Fruit fly (Drosophila melanogaster) whole organism, embryonic: ENCODE results near the gene CG42342.

Experiments
- Antp ChIP-seq: fragments of 200-800 bp; sonication (Bioruptor generic); optimal IDR thresholded peaks from 3 replicates; lab custom pipeline; 2016; ENCODE audit warnings: missing biosample characterization, missing genetic modification characterization
- Atf6 ChIP-seq: fragments of 200-800 bp; sonication (Bioruptor generic); IDR thresholded peaks from 2 replicates; pipeline ENCODE4 v1.3.6; 2022; ENCODE audit warnings: missing biosample characterization, missing genetic modification characterization
- Awh ChIP-seq: fragments of 200-800 bp; sonication (Bioruptor generic); IDR thresholded peaks from 2 replicates; pipeline ENCODE4, ENCODE4 v1.3.6; 2022; ENCODE audit warnings: missing biosample characterization, missing genetic modification characterization
- BEAF-32 ChIP-seq: fragments of 200-800 bp; sonication (Bioruptor generic); optimal IDR thresholded peaks from 3 replicates; lab custom pipeline; 2017; ENCODE audit warnings: missing biosample characterization, missing genetic modification characterization, mild to moderate bottlenecking, moderate library complexity, missing genetic modification reagents
- CG12071 ChIP-seq: fragments of 200-800 bp; sonication (Bioruptor generic); optimal IDR thresholded peaks from 3 replicates; lab custom pipeline; 2018; ENCODE audit warnings: missing biosample characterization, mild to moderate bottlenecking, missing genetic modification characterization
- CG13624 ChIP-seq: fragments of 200-800 bp; sonication (Bioruptor generic); optimal IDR thresholded peaks from 2 replicates; lab custom pipeline; 2016; ENCODE audit warnings: missing biosample characterization, missing genetic modification characterization
- CG14014 ChIP-seq: fragments of 200-800 bp; sonication (Bioruptor generic); IDR thresholded peaks from 2 replicates; pipeline ENCODE4 v1.3.6; 2022; ENCODE audit warnings: missing biosample characterization, missing genetic modification characterization
- CG15011 ChIP-seq: fragments of 200-800 bp; sonication (Bioruptor generic); optimal IDR thresholded peaks from 3 replicates; lab custom pipeline; 2018; ENCODE audit warnings: missing biosample characterization, mild to moderate bottlenecking, missing genetic modification characterization
- CG15514 ChIP-seq: fragments of 200-800 bp; sonication (Bioruptor generic); optimal IDR thresholded peaks from 3 replicates; lab custom pipeline; 2017; ENCODE audit warnings: missing biosample characterization, missing genetic modification characterization, mild to moderate bottlenecking, moderate library complexity, missing genetic modification reagents
- CG16779 ChIP-seq: fragments of 200-800 bp; sonication (Bioruptor generic); IDR thresholded peaks from 2 replicates; pipeline ENCODE4 v1.3.6; 2022; ENCODE audit warnings: missing biosample characterization, missing genetic modification characterization
- CG17186 ChIP-seq: fragments of 200-800 bp; sonication (Bioruptor generic); optimal IDR thresholded peaks from 3 replicates; lab custom pipeline; 2017; ENCODE audit warnings: missing biosample characterization, missing genetic modification reagents, missing genetic modification characterization
- CG17612 ChIP-seq: fragments of 200-800 bp; sonication (Bioruptor generic); IDR thresholded peaks from 2 replicates; pipeline ENCODE4 v1.3.6; 2022; ENCODE audit warnings: missing biosample characterization, missing genetic modification characterization
- CG1832 ChIP-seq: fragments of 200-800 bp; sonication (Bioruptor generic); optimal IDR thresholded peaks from 2 replicates; lab custom pipeline; 2017; ENCODE audit warnings: missing biosample characterization, mild to moderate bottlenecking, missing genetic modification characterization, inconsistent platforms
- CG2129 ChIP-seq: fragments of 200-800 bp; sonication (Bioruptor generic); IDR thresholded peaks from 2 replicates; pipeline ENCODE4 v1.3.6; 2022; ENCODE audit warnings: missing biosample characterization, missing genetic modification characterization; ENCODE audit not compliant: partially characterized antibody
- CG2202 ChIP-seq: fragments of 200-800 bp; sonication (Bioruptor generic); optimal IDR thresholded peaks from 2 replicates; lab custom pipeline; 2018; ENCODE audit warnings: missing biosample characterization, mild to moderate bottlenecking, missing genetic modification characterization
- CG31365 ChIP-seq: fragments of 200-800 bp; sonication (Bioruptor generic); optimal IDR thresholded peaks from 2 replicates; lab custom pipeline; 2018; ENCODE audit warnings: missing biosample characterization, mild to moderate bottlenecking, missing genetic modification characterization
- CG4617 ChIP-seq: fragments of 200-800 bp; sonication (Bioruptor generic); optimal IDR thresholded peaks from 3 replicates; lab custom pipeline; 2016; ENCODE audit warnings: missing biosample characterization, missing genetic modification characterization, borderline replicate concordance
- CG4707 ChIP-seq: fragments of 200-800 bp; sonication (Bioruptor generic); optimal IDR thresholded peaks from 2 replicates; lab custom pipeline; 2018; ENCODE audit warnings: missing biosample characterization, mild to moderate bottlenecking, missing genetic modification characterization, moderate library complexity
- CG6654 ChIP-seq: fragments of 200-800 bp; sonication (Bioruptor generic); optimal IDR thresholded peaks from 2 replicates; lab custom pipeline; 2017; ENCODE audit warnings: missing biosample characterization, mild to moderate bottlenecking, missing genetic modification characterization
- CG6765 ChIP-seq: fragments of 200-800 bp; sonication (Bioruptor generic); optimal IDR thresholded peaks from 3 replicates; lab custom pipeline; 2017; ENCODE audit warnings: missing biosample characterization, mild to moderate bottlenecking, missing genetic modification characterization
- CG6791 ChIP-seq: fragments of 200-800 bp; sonication (Bioruptor generic); IDR thresholded peaks from 3 replicates; pipeline ENCODE4 v1.3.6; 2022; ENCODE audit warnings: missing biosample characterization, missing genetic modification characterization; ENCODE audit not compliant: partially characterized antibody
- CG7271 ChIP-seq: fragments of 200-800 bp; sonication (Bioruptor generic); optimal IDR thresholded peaks from 2 replicates; lab custom pipeline; 2018; ENCODE audit warnings: missing biosample characterization, mild to moderate bottlenecking, missing genetic modification characterization, moderate library complexity
- CG7786 ChIP-seq: fragments of 200-800 bp; sonication (Bioruptor generic); optimal IDR thresholded peaks from 2 replicates; lab custom pipeline; 2016; ENCODE audit warnings: missing biosample characterization, missing genetic modification characterization
- CG8388 ChIP-seq: fragments of 200-800 bp; sonication (Bioruptor generic); optimal IDR thresholded peaks from 2 replicates; lab custom pipeline; 2019; ENCODE audit warnings: missing biosample characterization, mild to moderate bottlenecking, missing genetic modification characterization, moderate library complexity
- CG8924 ChIP-seq: fragments of 200-800 bp; optimal IDR thresholded peaks from 3 replicates; lab custom pipeline; 2019; ENCODE audit warnings: missing biosample characterization, mild to moderate bottlenecking, missing genetic modification characterization, moderate library complexity
- Doc2 ChIP-seq: fragments of 200-800 bp; sonication (Bioruptor generic); IDR thresholded peaks from 2 replicates; pipeline ENCODE4 v1.3.6; 2022; ENCODE audit warnings: missing biosample characterization, missing genetic modification characterization
- Fer2 ChIP-seq: fragments of 200-800 bp; sonication (Bioruptor generic); optimal IDR thresholded peaks from 2 replicates; lab custom pipeline; 2018; ENCODE audit warnings: missing biosample characterization, mild to moderate bottlenecking, missing genetic modification characterization, moderate library complexity
- GATAe ChIP-seq: fragments of 200-800 bp; sonication (Bioruptor generic); conservative IDR thresholded peaks from 2 replicates; pipeline ENCODE4 v1.3.6; 2022; ENCODE audit warnings: missing biosample characterization, missing genetic modification characterization
- Hr3 ChIP-seq: fragments of 200-800 bp; sonication (Bioruptor generic); optimal IDR thresholded peaks from 3 replicates; lab custom pipeline; 2016; ENCODE audit warnings: missing biosample characterization, missing genetic modification characterization
- Hsf ChIP-seq: fragments of 200-800 bp; sonication (Bioruptor generic); optimal IDR thresholded peaks from 3 replicates; lab custom pipeline; 2016; ENCODE audit warnings: missing biosample characterization, missing genetic modification characterization
- MESR4 ChIP-seq: fragments of 200-800 bp; sonication (Bioruptor generic); optimal IDR thresholded peaks from 2 replicates; lab custom pipeline; 2018; ENCODE audit warnings: missing biosample characterization, mild to moderate bottlenecking, missing genetic modification characterization, moderate library complexity
- MTF-1 ChIP-seq: fragments of 200-800 bp; sonication (Bioruptor generic); optimal IDR thresholded peaks from 2 replicates; lab custom pipeline; 2018; ENCODE audit warnings: missing biosample characterization, mild to moderate bottlenecking, missing genetic modification characterization, borderline replicate concordance
- Max ChIP-seq: fragments of 200-800 bp; sonication (Bioruptor generic); optimal IDR thresholded peaks from 2 replicates; lab custom pipeline; 2016; ENCODE audit warnings: missing biosample characterization, mild to moderate bottlenecking, missing genetic modification characterization
- NFAT ChIP-seq: fragments of 200-800 bp; sonication (Bioruptor generic); IDR thresholded peaks from 2 replicates; pipeline ENCODE4 v1.3.6; 2022; ENCODE audit warnings: missing biosample characterization, missing genetic modification characterization
- NfI ChIP-seq: fragments of 200-800 bp; sonication (Bioruptor generic); optimal IDR thresholded peaks from 3 replicates; lab custom pipeline; 2018; ENCODE audit warnings: missing biosample characterization, mild to moderate bottlenecking, missing genetic modification characterization, moderate library complexity
- Oaz ChIP-seq: fragments of 200-800 bp; sonication (Bioruptor generic); IDR thresholded peaks from 2 replicates; pipeline ENCODE4 v1.3.6; 2022; ENCODE audit warnings: missing biosample characterization, missing genetic modification characterization
- Sin3A ChIP-seq: fragments of >200 bp; optimal IDR thresholded peaks from 2 replicates; lab custom pipeline; 2018
- caup ChIP-seq: fragments of 200-800 bp; sonication (Bioruptor generic); optimal IDR thresholded peaks from 3 replicates; lab custom pipeline; 2017; ENCODE audit warnings: missing biosample characterization, mild to moderate bottlenecking, missing genetic modification characterization, moderate library complexity; ENCODE audit not compliant: severe bottlenecking
- ci ChIP-seq: fragments of 200-800 bp; sonication (Bioruptor generic); IDR thresholded peaks from 3 replicates; pipeline ENCODE4 v1.3.6; 2022; ENCODE audit warnings: missing biosample characterization, missing genetic modification characterization
- gro ChIP-seq: fragments of 200-800 bp; sonication (Bioruptor generic); optimal IDR thresholded peaks from 2 replicates; lab custom pipeline; 2016; ENCODE audit warnings: missing biosample characterization, missing genetic modification characterization
- ham ChIP-seq: fragments of 200-800 bp; sonication (Bioruptor generic); IDR thresholded peaks from 2 replicates; pipeline ENCODE4 v1.3.6; 2022; ENCODE audit warnings: missing biosample characterization, missing genetic modification characterization
- insv ChIP-seq, 2 experiments: fragments of 200-800 bp; sonication (Bioruptor generic); optimal IDR thresholded peaks; 3 replicates each; lab custom pipeline; 2016 to 2018; ENCODE audit warnings: missing biosample characterization in 2 of 2, missing genetic modification characterization in 2 of 2
- inv ChIP-seq: fragments of 200-800 bp; sonication (Bioruptor generic); IDR thresholded peaks from 2 replicates; pipeline ENCODE4 v1.3.6; 2022; ENCODE audit warnings: missing biosample characterization, missing genetic modification characterization; ENCODE audit not compliant: partially characterized antibody
- onecut ChIP-seq: fragments of 200-800 bp; sonication (Bioruptor generic); IDR thresholded peaks from 2 replicates; pipeline ENCODE4 v1.3.6; 2022; ENCODE audit warnings: missing biosample characterization, missing genetic modification characterization
- pan ChIP-seq, 4 experiments: fragments of >200 bp in 3 of 4; fragments of 200-800 bp in 1 of 4; sonication (Bioruptor generic) in 1 of 4; optimal IDR thresholded peaks in 3 of 4; IDR thresholded peaks in 1 of 4; 2 replicates each; pipeline versions ENCODE4 v1.3.6 to Lab custom; 2017 to 2022; ENCODE audit warnings: missing biosample characterization in 2 of 4, missing genetic modification characterization in 2 of 4, mixed read lengths in 1 of 4
- ranshi ChIP-seq: fragments of 200-800 bp; sonication (Bioruptor generic); IDR thresholded peaks from 2 replicates; pipeline ENCODE4 v1.3.6; 2022; ENCODE audit warnings: missing biosample characterization, missing genetic modification characterization
- slbo ChIP-seq: fragments of 200-800 bp; sonication (Bioruptor generic); IDR thresholded peaks from 2 replicates; pipeline ENCODE4 v1.3.6; 2022; ENCODE audit warnings: missing biosample characterization, missing genetic modification characterization
- sob ChIP-seq: fragments of 200-800 bp; sonication (Bioruptor generic); IDR thresholded peaks from 2 replicates; pipeline ENCODE4 v1.3.6; 2022; ENCODE audit warnings: missing biosample characterization, missing genetic modification characterization
- tgo ChIP-seq: fragments of 200-800 bp; sonication (Bioruptor generic); IDR thresholded peaks from 3 replicates; pipeline ENCODE4 v1.3.6; 2022; ENCODE audit warnings: missing biosample characterization, missing genetic modification characterization
- ttk ChIP-seq: fragments of 200-800 bp; sonication (Bioruptor generic); IDR thresholded peaks from 2 replicates; pipeline ENCODE4 v2.1.2; 2022; ENCODE audit warnings: missing biosample characterization, missing genetic modification characterization
- wdn ChIP-seq: fragments of 200-800 bp; sonication (Bioruptor generic); IDR thresholded peaks from 2 replicates; pipeline ENCODE4 v1.3.6; 2022; ENCODE audit warnings: missing biosample characterization, missing genetic modification characterization

The CG42342 gene

DNA sequence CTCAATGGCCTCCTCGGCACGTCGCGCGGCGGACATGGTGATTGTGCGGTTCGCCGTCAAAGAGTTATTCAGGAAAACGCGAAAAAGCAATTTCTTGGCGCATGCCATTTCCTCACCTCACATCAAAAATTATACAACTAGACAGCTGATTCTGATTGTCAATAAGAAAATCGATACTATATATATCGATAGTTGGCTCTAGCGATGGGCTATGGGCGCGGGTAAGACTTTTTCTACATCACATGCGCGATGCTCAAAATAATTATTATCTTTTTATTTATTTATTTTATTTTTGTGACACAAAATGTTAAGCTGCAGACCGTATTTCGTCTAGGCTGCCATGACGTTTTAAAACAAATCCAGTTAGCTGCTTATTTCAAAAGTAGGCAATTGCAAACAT lies 111.7 kb downstream of the CG42342 start, which contains the start of gene CG10340 (continued):
- TF ChIP-seq BEAF-32 (GFP tag; lab: Kevin White, UChicago) (peak; percentile 81), MESR4 (peak; percentile 81), CG12071 (GFP tag; lab: Kevin White, UChicago) (no peak), Antp (GFP tag; lab: Kevin White, UChicago) (no peak), CG8924 (tag; lab: Kevin White, UChicago) (no peak), caup (GFP tag; lab: Kevin White, UChicago) (no peak), CG14014 (GFP tag; lab: Robert Waterston, UW) (no peak), CG4707 (GFP tag; lab: Kevin White, UChicago) (no peak), Awh (GFP tag; lab: Robert Waterston, UW) (no peak), GATAe (GFP tag; lab: Robert Waterston, UW) (no peak), CG15011 (GFP tag; lab: Kevin White, UChicago) (no peak), Atf6 (GFP tag; lab: Robert Waterston, UW) (no peak), CG4617 (GFP tag; lab: Kevin White, UChicago) (no peak), CG6791 (GFP tag; lab: Robert Waterston, UW) (peak; percentile 83), pan (optimal IDR thresholded peaks at IDR 0.05; lab: Kevin White, UChicago) (no peak), pan (GFP tag; optimal IDR thresholded peaks at IDR 0.05 in 1 of 2, IDR thresholded peaks at IDR 0.05 in 1 of 2) (no peak), Max (GFP tag; lab: Kevin White, UChicago) (peak; percentile 44), Hsf (GFP tag; lab: Kevin White, UChicago) (no peak), CG7786 (GFP tag; lab: Kevin White, UChicago) (no peak), CG2129 (GFP tag; lab: Robert Waterston, UW) (peak; percentile 75), NFAT (no peak), CG17612 (GFP tag; lab: Robert Waterston, UW) (no peak), NfI (GFP tag; lab: Kevin White, UChicago) (no peak), CG31365 (tag; lab: Kevin White, UChicago) (no peak), CG7271 (tag; lab: Kevin White, UChicago) (no peak), CG8388 (GFP tag; lab: Kevin White, UChicago) (no peak), CG1832 (GFP tag; lab: Kevin White, UChicago) (no peak), Sin3A (no peak), CG2202 (tag; lab: Kevin White, UChicago) (no peak), Fer2 (tag; lab: Kevin White, UChicago) (no peak), CG17186 (GFP tag; lab: Kevin White, UChicago) (peak; percentile 69), MTF-1 (GFP tag; lab: Kevin White, UChicago) (no peak), onecut (peak; percentile 71), CG15514 (GFP tag; lab: Kevin White, UChicago) (peak; percentile 38), insv (GFP tag; optimal IDR thresholded peaks at IDR 0.05; lab: Kevin White, UChicago) (no peak), ham (GFP tag; lab: Robert Waterston, UW) (no peak), CG16779 (no peak), ci (0 out of 3 replicates have a peak, but pooled peaks have one; percentile 14), Oaz (no peak), sob (GFP tag; lab: Robert Waterston, UW) (no peak), gro (GFP tag; lab: Kevin White, UChicago) (no peak), wdn (GFP tag; lab: Robert Waterston, UW) (no peak), CG13624 (GFP tag; lab: Kevin White, UChicago) (no peak), slbo (GFP tag; lab: Robert Waterston, UW) (peak; percentile 45; the same call in 1 of the 2 replicates), inv (GFP tag; lab: Robert Waterston, UW) (peak; percentile 66), CG6654 (GFP tag; lab: Kevin White, UChicago) (no peak), ttk (GFP tag; lab: Robert Waterston, UW) (no peak), CG6765 (GFP tag; lab: Kevin White, UChicago) (no peak), Hr3 (GFP tag; lab: Kevin White, UChicago) (no peak), ranshi (GFP tag; lab: Robert Waterston, UW) (no peak), tgo (GFP tag; lab: Robert Waterston, UW) (no peak), Doc2 (GFP tag; lab: Robert Waterston, UW) (no peak)
